Fruit fly (Drosophila melanogaster) whole organism, prepupa: ENCODE data around the gene CG42556.
A peak's percentile ranks its signal among the peaks of the same experiment; 100 is the strongest.

ENCODE experiments used
- CG10669 ChIP-seq: fragments of 200-800 bp; sonication (Bioruptor generic); optimal IDR thresholded peaks from 3 replicates; lab custom pipeline; 2018; ENCODE audit warnings: missing biosample characterization, mild to moderate bottlenecking, missing genetic modification characterization, moderate library complexity
- CG11294 ChIP-seq: fragments of 200-800 bp; sonication (Bioruptor generic); IDR thresholded peaks from 2 replicates; pipeline ENCODE4 v1.3.6; 2022; ENCODE audit warnings: missing biosample characterization, missing genetic modification characterization
- CG11902 ChIP-seq: fragments of 200-800 bp; sonication (Bioruptor generic); optimal IDR thresholded peaks from 3 replicates; lab custom pipeline; 2016; ENCODE audit warnings: missing biosample characterization, missing genetic modification characterization
- CG15336 ChIP-seq: fragments of 200-800 bp; sonication (Bioruptor generic); IDR thresholded peaks from 2 replicates; pipeline ENCODE4 v1.3.6; 2022; ENCODE audit warnings: missing biosample characterization, missing genetic modification characterization
- CG34406 ChIP-seq: fragments of 200-800 bp; sonication (Bioruptor generic); optimal IDR thresholded peaks from 3 replicates; lab custom pipeline; 2016; ENCODE audit warnings: missing biosample characterization, missing genetic modification characterization
- CG3919 ChIP-seq: fragments of 200-800 bp; sonication (Bioruptor generic); optimal IDR thresholded peaks from 3 replicates; lab custom pipeline; 2016; ENCODE audit warnings: missing biosample characterization, missing genetic modification characterization
- CG4318 ChIP-seq: fragments of 200-800 bp; sonication (Bioruptor generic); optimal IDR thresholded peaks from 3 replicates; lab custom pipeline; 2017; ENCODE audit warnings: missing biosample characterization, mild to moderate bottlenecking, missing genetic modification characterization
- CG6163 ChIP-seq: fragments of 200-800 bp; sonication (Bioruptor generic); IDR thresholded peaks from 3 replicates; pipeline ENCODE4 v1.3.6; 2022; ENCODE audit warnings: missing biosample characterization, missing genetic modification characterization
- CG6276 ChIP-seq: fragments of 200-800 bp; sonication (Bioruptor generic); optimal IDR thresholded peaks from 2 replicates; lab custom pipeline; 2017; ENCODE audit warnings: missing biosample characterization, mild to moderate bottlenecking, missing genetic modification characterization
- CG6808 ChIP-seq: fragments of 200-800 bp; sonication (Bioruptor generic); optimal IDR thresholded peaks from 3 replicates; lab custom pipeline; 2017; ENCODE audit warnings: missing biosample characterization, missing genetic modification characterization, mild to moderate bottlenecking, moderate library complexity, missing genetic modification reagents
- CG6854 ChIP-seq: fragments of 200-800 bp; sonication (Bioruptor generic); optimal IDR thresholded peaks from 2 replicates; lab custom pipeline; 2017; ENCODE audit warnings: missing biosample characterization, mild to moderate bottlenecking, missing genetic modification characterization
- CG8119 ChIP-seq: fragments of 200-800 bp; sonication (Bioruptor generic); IDR thresholded peaks from 3 replicates; pipeline ENCODE4 v1.3.6; 2022; ENCODE audit warnings: missing biosample characterization, missing genetic modification characterization
- CG8319 ChIP-seq: fragments of 200-800 bp; sonication (Bioruptor generic); optimal IDR thresholded peaks from 3 replicates; lab custom pipeline; 2016; ENCODE audit warnings: missing biosample characterization, missing genetic modification characterization
- Eip75B ChIP-seq: fragments of 200-800 bp; sonication (Bioruptor generic); optimal IDR thresholded peaks from 3 replicates; lab custom pipeline; 2016; ENCODE audit warnings: missing biosample characterization, missing genetic modification characterization
- Eip78C ChIP-seq: fragments of 200-800 bp; sonication (Bioruptor generic); peaks from one replicate; lab custom pipeline; 2016; ENCODE audit warnings: missing biosample characterization, missing genetic modification characterization
- Ets21C ChIP-seq: fragments of 200-800 bp; sonication (Bioruptor generic); optimal IDR thresholded peaks from 3 replicates; lab custom pipeline; 2016; ENCODE audit warnings: missing biosample characterization, missing genetic modification characterization
- Gug ChIP-seq: fragments of 200-800 bp; sonication (Bioruptor generic); IDR thresholded peaks from 2 replicates; pipeline ENCODE4 v1.3.6; 2022; ENCODE audit warnings: missing biosample characterization, missing genetic modification characterization
- Hr38 ChIP-seq: sonication (Bioruptor generic); optimal IDR thresholded peaks from 2 replicates; lab custom pipeline; 2016; ENCODE audit warnings: missing biosample characterization, missing genetic modification characterization
- Lpt ChIP-seq: fragments of 200-800 bp; sonication (Bioruptor generic); optimal IDR thresholded peaks from 3 replicates; lab custom pipeline; 2016; ENCODE audit warnings: missing biosample characterization, missing genetic modification characterization
- OdsH ChIP-seq: fragments of 200-800 bp; sonication (Bioruptor generic); optimal IDR thresholded peaks from 3 replicates; lab custom pipeline; 2016; ENCODE audit warnings: missing biosample characterization, missing genetic modification characterization
- Sox102F ChIP-seq: fragments of 200-800 bp; sonication (Bioruptor generic); optimal IDR thresholded peaks from 2 replicates; lab custom pipeline; 2016; ENCODE audit warnings: missing biosample characterization, mild to moderate bottlenecking, missing genetic modification characterization
- Sox14 ChIP-seq: fragments of 200-800 bp; sonication (Bioruptor generic); optimal IDR thresholded peaks from 3 replicates; lab custom pipeline; 2016; ENCODE audit warnings: missing biosample characterization, missing genetic modification characterization
- acj6 ChIP-seq: fragments of 200-800 bp; sonication (Bioruptor generic); optimal IDR thresholded peaks from 3 replicates; lab custom pipeline; 2016; ENCODE audit warnings: missing biosample characterization, missing genetic modification characterization
- dsx ChIP-seq: fragments of 200-800 bp; optimal IDR thresholded peaks from 3 replicates; lab custom pipeline; 2019; ENCODE audit warnings: missing biosample characterization, mild to moderate bottlenecking, missing genetic modification characterization, moderate library complexity; ENCODE audit not compliant: poor library complexity, severe bottlenecking
- esn ChIP-seq: fragments of 200-800 bp; sonication (Bioruptor generic); optimal IDR thresholded peaks from 2 replicates; lab custom pipeline; 2016; ENCODE audit warnings: missing biosample characterization, mild to moderate bottlenecking, missing genetic modification characterization, moderate library complexity
- fd59A ChIP-seq: fragments of 200-800 bp; sonication (Bioruptor generic); optimal IDR thresholded peaks from 2 replicates; lab custom pipeline; 2017; ENCODE audit warnings: missing biosample characterization, mild to moderate bottlenecking, missing genetic modification characterization, missing genetic modification reagents
- fd85E ChIP-seq: fragments of 200-800 bp; sonication (Bioruptor generic); optimal IDR thresholded peaks from 3 replicates; lab custom pipeline; 2016; ENCODE audit warnings: missing biosample characterization, missing genetic modification characterization
- fkh ChIP-seq: fragments of 200-800 bp; sonication (Bioruptor generic); optimal IDR thresholded peaks from 3 replicates; lab custom pipeline; 2017; ENCODE audit warnings: missing biosample characterization, mild to moderate bottlenecking, missing genetic modification characterization, moderate library complexity
- salr ChIP-seq, 2 experiments: fragments of 200-800 bp; sonication (Bioruptor generic); optimal IDR thresholded peaks; 3 replicates each; lab custom pipeline; 2016 to 2018; ENCODE audit warnings: missing biosample characterization in 2 of 2, missing genetic modification characterization in 2 of 2, mild to moderate bottlenecking in 1 of 2
- ss ChIP-seq, 2 experiments: fragments of 200-800 bp; sonication (Bioruptor generic); optimal IDR thresholded peaks; 2 replicates in 1 of 2; 3 replicates in 1 of 2; lab custom pipeline; 2017 to 2018; ENCODE audit warnings: mild to moderate bottlenecking in 2 of 2, missing biosample characterization in 2 of 2, missing genetic modification characterization in 2 of 2, moderate library complexity in 1 of 2
- svp ChIP-seq: fragments of 200-800 bp; sonication (Bioruptor generic); peaks from one replicate; lab custom pipeline; 2016; ENCODE audit warnings: missing biosample characterization, missing genetic modification characterization

CG42556 gene

DNA sequence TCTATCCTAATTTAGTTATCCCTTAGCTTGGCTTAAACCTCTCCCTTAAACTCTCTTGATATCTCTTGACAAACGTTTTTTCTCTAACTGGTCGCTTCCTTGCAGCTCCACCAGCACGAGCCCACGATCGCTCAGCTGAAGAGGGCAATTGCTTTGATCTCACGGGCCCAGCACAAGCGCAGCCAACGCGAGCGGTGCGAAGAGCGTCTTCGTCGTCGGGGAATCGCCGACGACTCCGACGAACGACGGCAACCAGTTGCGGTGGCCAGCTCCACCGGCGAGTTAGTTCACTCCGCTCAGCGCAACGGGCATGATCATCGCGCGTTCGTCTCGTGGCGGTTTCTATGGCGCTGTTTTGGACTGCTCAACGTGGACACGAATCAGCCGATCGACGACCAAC, 8.8 kb upstream of the CG42556 start (continued):
- no peak for TF ChIP-seq CG11902
- TF ChIP-seq esn, result peak; percentile 29
- TF ChIP-seq acj6 (GFP tag; lab: Kevin White, UChicago), result no peak
- TF ChIP-seq fd59A (GFP tag; lab: Kevin White, UChicago), result no peak
- TF ChIP-seq Sox14 (GFP tag; lab: Kevin White, UChicago), result no peak
- TF ChIP-seq CG10669, result no peak
- TF ChIP-seq CG6808, result no peak
- TF ChIP-seq CG15336, result peak; percentile 68
- TF ChIP-seq Ets21C (GFP tag; lab: Kevin White, UChicago), result no peak
- no peak for TF ChIP-seq CG11294 (GFP tag; lab: Robert Waterston, UW)
- peak; percentile 62; the same call in 2 of the 3 replicates for TF ChIP-seq CG8119 (GFP tag; lab: Robert Waterston, UW)
- no peak for TF ChIP-seq Eip75B (GFP tag; lab: Kevin White, UChicago)
- peak; percentile 62 for TF ChIP-seq CG3919 (GFP tag; lab: Kevin White, UChicago)

- no peak for TF ChIP-seq Ets21C (GFP tag; lab: Kevin White, UChicago)
- peak; percentile 63 for TF ChIP-seq svp (GFP tag; lab: Kevin White, UChicago)
- no peak for TF ChIP-seq Lpt
Observed at dm6 chr2L:16882372-16882771, 7.3 kb upstream of the CG42556 start.

- TF ChIP-seq Eip78C (peak; percentile 37), fkh (GFP tag; lab: Kevin White, UChicago) (peak; percentile 54), fd85E (GFP tag; lab: Kevin White, UChicago) (no peak), CG11294 (GFP tag; lab: Robert Waterston, UW) (no peak), CG8319 (GFP tag; lab: Kevin White, UChicago) (no peak), CG4318 (no peak), CG6163 (GFP tag; lab: Robert Waterston, UW) (0 out of 3 replicates have a peak, but pooled peaks have one; percentile 7), Lpt (peak; percentile 25), ss (GFP tag; optimal IDR thresholded peaks at IDR 0.05; lab: Kevin White, UChicago) (peak in 1 of 2 experiments; percentile 66), CG15336 (no peak), CG6276 (no peak), dsx (GFP tag; lab: Kevin White, UChicago) (peak; percentile 28), fd59A (GFP tag; lab: Kevin White, UChicago) (no peak), Hr38 (GFP tag; lab: Kevin White, UChicago) (no peak), svp (GFP tag; lab: Kevin White, UChicago) (peak; percentile 17)
Observed at dm6 chr2L:16882871-16883849, 6.5 kb upstream of the CG42556 start.

DNA sequence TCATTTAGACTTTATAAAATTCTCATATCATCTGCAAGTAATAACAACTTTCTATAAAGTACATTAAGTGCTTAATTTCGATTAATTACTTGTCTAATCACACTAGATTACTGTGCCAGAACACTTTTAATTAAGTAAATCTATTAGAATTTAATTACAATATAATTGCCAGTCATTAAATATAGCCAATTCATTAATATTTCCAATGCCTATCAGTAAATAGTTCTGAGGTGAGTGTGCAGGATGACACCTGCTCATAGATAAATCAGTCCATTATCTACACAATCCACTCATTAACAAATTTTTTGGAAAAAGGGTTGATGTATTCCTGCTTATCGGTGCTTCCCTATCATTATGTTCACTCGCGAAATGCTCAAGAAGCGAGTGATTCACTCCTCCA, 5.0 kb upstream of the CG42556 start:
- TF ChIP-seq salr (GFP tag; optimal IDR thresholded peaks at IDR 0.05; lab: Kevin White, UChicago) (no peak), svp (GFP tag; lab: Kevin White, UChicago) (peak; percentile 33), CG6163 (GFP tag; lab: Robert Waterston, UW) (no peak), Sox102F (GFP tag; lab: Kevin White, UChicago) (no peak), CG8119 (GFP tag; lab: Robert Waterston, UW) (no peak)

dm6 chr2L:16885347-16885746, 4.4 kb upstream of the CG42556 start:
- no peak for TF ChIP-seq Gug (GFP tag; lab: Robert Waterston, UW)
- TF ChIP-seq dsx (GFP tag; lab: Kevin White, UChicago), result no peak
- TF ChIP-seq CG11902, result no peak
- no peak for TF ChIP-seq CG34406 (GFP tag; lab: Kevin White, UChicago)
- no peak for TF ChIP-seq Lpt
- TF ChIP-seq Hr38 (GFP tag; lab: Kevin White, UChicago), result no peak
- no peak for TF ChIP-seq CG6854 (GFP tag; lab: Kevin White, UChicago)
- TF ChIP-seq OdsH, result no peak
